Worm (Caenorhabditis elegans): ENCODE measurements around the gene ras-1.

- TF ChIP-seq mab-5 (tag; optimal IDR thresholded peaks at IDR 0.05) (no peak), unc-62 (GFP tag; optimal IDR thresholded peaks at IDR 0.05) (no peak), ztf-11 (tag; optimal IDR thresholded peaks at IDR 0.05) (no peak), nhr-28 (tag; optimal IDR thresholded peaks at IDR 0.05) (no peak), snpc-4 (tag; optimal IDR thresholded peaks at IDR 0.05) (no peak), elt-3 (tag; optimal IDR thresholded peaks at IDR 0.05) (no peak), lsy-2 (tag; optimal IDR thresholded peaks at IDR 0.05) (no peak), nhr-76 (tag; optimal IDR thresholded peaks at IDR 0.05) (no peak), nhr-12 (tag; optimal IDR thresholded peaks at IDR 0.05) (no peak), pha-4 (tag; optimal IDR thresholded peaks at IDR 0.05) (no peak)
Observed at ce11 chrII:12369202-12369601, 17.2 kb upstream of the ras-1 start.
